Worm (Caenorhabditis elegans): ENCODE results near the gene fipr-5.

fipr-5 gene

ce11 chrV:10260460-10260859 is 39.2 kb upstream of the fipr-5 start, which contains the start of gene sri-18:
Gene sri-18, minus strand, starts transcription at chrV:10260560.
- TF ChIP-seq rec-8 (tag; optimal IDR thresholded peaks at IDR 0.05) (no peak), ztf-28 (GFP tag; IDR thresholded peaks at IDR 0.05) (no peak), C17E4.6 (GFP tag; IDR thresholded peaks at IDR 0.05) (no peak), snpc-3.4 (tag; optimal IDR thresholded peaks at IDR 0.05) (no peak), ceh-91 (GFP tag; IDR thresholded peaks at IDR 0.05) (no peak), egl-18 (GFP tag; IDR thresholded peaks at IDR 0.05) (no peak), madf-3 (GFP tag; IDR thresholded peaks at IDR 0.05) (no peak), ets-4 (GFP tag; optimal IDR thresholded peaks at IDR 0.05) (no peak), F37B4.10 (GFP tag; IDR thresholded peaks at IDR 0.05) (no peak), xnd-1 (tag; optimal IDR thresholded peaks at IDR 0.05) (no peak), ceh-27 (GFP tag; optimal IDR thresholded peaks at IDR 0.05) (no peak)

- no peak for TF ChIP-seq F33H1.4 (GFP tag; IDR thresholded peaks at IDR 0.05)
- TF ChIP-seq gei-17 (GFP tag; optimal IDR thresholded peaks at IDR 0.05), result no peak
- TF ChIP-seq nhr-179 (tag; optimal IDR thresholded peaks at IDR 0.05), result no peak
- TF ChIP-seq cebp-1 (GFP tag; IDR thresholded peaks at IDR 0.05), result no peak
- peak; percentile 32 for TF ChIP-seq cebp-1 (tag; optimal IDR thresholded peaks at IDR 0.05)
- no peak for TF ChIP-seq unc-130 (GFP tag; optimal IDR thresholded peaks at IDR 0.05)
- no peak for TF ChIP-seq ztf-26 (tag; optimal IDR thresholded peaks at IDR 0.05)
- no peak for TF ChIP-seq snpc-1.3 (tag; optimal IDR thresholded peaks at IDR 0.05; ENCODE audit: insufficient read depth)
- peak; percentile 91 for TF ChIP-seq nhr-80 (tag; optimal IDR thresholded peaks at IDR 0.05)
- TF ChIP-seq tbx-9 (tag; optimal IDR thresholded peaks at IDR 0.05; ENCODE audit: borderline replicate concordance), result no peak
- no peak for TF ChIP-seq nfya-1 (tag; optimal IDR thresholded peaks at IDR 0.05; ENCODE audit: borderline replicate concordance, insufficient read depth)
- TF ChIP-seq pha-4 (tag; optimal IDR thresholded peaks at IDR 0.05), result peak; percentile 31
- no peak for TF ChIP-seq ZK185.1 (tag; optimal IDR thresholded peaks at IDR 0.05; ENCODE audit: poor library complexity, severe bottlenecking)
Observed at ce11 chrV:10256050-10256449, 34.8 kb upstream of the fipr-5 start, which contains the start of gene nhr-232. Gene nhr-232, plus strand, starts transcription at chrV:10256170.

- no peak for TF ChIP-seq atf-7 (tag; optimal IDR thresholded peaks at IDR 0.05)
- no peak for TF ChIP-seq fkh-3 (tag; optimal IDR thresholded peaks at IDR 0.05)
- peak; percentile 42 for TF ChIP-seq unc-62 (GFP tag; optimal IDR thresholded peaks at IDR 0.05)
- no peak for TF ChIP-seq hsf-1 (GFP tag; IDR thresholded peaks at IDR 0.05)
- 0 out of 2 replicates have a peak, but pooled peaks have one; percentile 31 for TF ChIP-seq cebp-1 (GFP tag; IDR thresholded peaks at IDR 0.05)
- peak; percentile 87 for TF ChIP-seq cebp-1 (tag; optimal IDR thresholded peaks at IDR 0.05)
- no peak for TF ChIP-seq athp-1 (tag; optimal IDR thresholded peaks at IDR 0.05)
- no peak for TF ChIP-seq hlh-26 (GFP tag; conservative IDR thresholded peaks at IDR 0.05)
- no peak for TF ChIP-seq hlh-12 (tag; optimal IDR thresholded peaks at IDR 0.05)
- peak; percentile 38 for TF ChIP-seq nhr-80 (tag; optimal IDR thresholded peaks at IDR 0.05)
- TF ChIP-seq lag-1 (GFP tag; IDR thresholded peaks at IDR 0.05), result no peak
- TF ChIP-seq snpc-4 (GFP tag; optimal IDR thresholded peaks at IDR 0.05), result no peak
- TF ChIP-seq snpc-4 (tag; optimal IDR thresholded peaks at IDR 0.05), result peak in 1 of 4 experiments; percentile 8
- TF ChIP-seq hmg-1.2 (GFP tag; IDR thresholded peaks at IDR 0.05), result no peak
- TF ChIP-seq tlf-1 (GFP tag; optimal IDR thresholded peaks at IDR 0.05), result no peak
- TF ChIP-seq dox-1 (GFP tag; IDR thresholded peaks at IDR 0.05), result no peak
Observed at ce11 chrV:10255005-10255472, 33.8 kb upstream of the fipr-5 start, which contains the start of gene rop-1. Gene rop-1, minus strand, starts transcription at chrV:10255055.
